Fruit fly (Drosophila melanogaster): Measurements from ENCODE around the gene sds22.

Gene sds22

dm6 chr3R:17402434-17402833, 11.0 kb downstream of the sds22 start, which contains the start of gene Sur-8 (continued):
- no peak for TF ChIP-seq hth (optimal IDR thresholded peaks at IDR 0.05)
- TF ChIP-seq eyg (GFP tag; optimal IDR thresholded peaks at IDR 0.05): no peak
- peak; percentile 69 for TF ChIP-seq CG7839 (tag; optimal IDR thresholded peaks at IDR 0.05)
- 0 out of 3 replicates have a peak, but pooled peaks have one; percentile 58 for TF ChIP-seq so (GFP tag; IDR thresholded peaks at IDR 0.05)
- TF ChIP-seq CG7372 (GFP tag; IDR thresholded peaks at IDR 0.05): peak; percentile 98
- TF ChIP-seq unc-4 (GFP tag; IDR thresholded peaks at IDR 0.05; ENCODE audit: partially characterized antibody): 0 out of 2 replicates have a peak, but pooled peaks have one; percentile 20
- peak; percentile 17 for TF ChIP-seq tio (GFP tag; optimal IDR thresholded peaks at IDR 0.05)
- peak; percentile 23 for TF ChIP-seq tap (tag; optimal IDR thresholded peaks at IDR 0.05)
- TF ChIP-seq Nf-YB (GFP tag; optimal IDR thresholded peaks at IDR 0.05): no peak
- TF ChIP-seq ken (GFP tag; IDR thresholded peaks at IDR 0.05): peak; percentile 83
- TF ChIP-seq D19B (GFP tag; optimal IDR thresholded peaks at IDR 0.05): no peak
- TF ChIP-seq dpn (GFP tag; optimal IDR thresholded peaks at IDR 0.05): peak; percentile 72 to 77
- TF ChIP-seq zen (tag; optimal IDR thresholded peaks at IDR 0.05): peak; percentile 53
- no peak for TF ChIP-seq gcm2 (GFP tag; optimal IDR thresholded peaks at IDR 0.05)
- peak; percentile 53; the same call in 1 of the 2 replicates for TF ChIP-seq CG42726 (GFP tag; IDR thresholded peaks at IDR 0.05; ENCODE audit: partially characterized antibody)
- no peak for TF ChIP-seq CG2199 (GFP tag; IDR thresholded peaks at IDR 0.05)
- TF ChIP-seq Nf-YA (GFP tag; IDR thresholded peaks at IDR 0.05): no peak
- peak; percentile 55; the same call in 1 of the 2 replicates for TF ChIP-seq MBD-R2 (GFP tag; IDR thresholded peaks at IDR 0.05)
- no peak for TF ChIP-seq ara (GFP tag; IDR thresholded peaks at IDR 0.05)
- 0 out of 2 replicates have a peak, but pooled peaks have one; percentile 27 for TF ChIP-seq GATAe (GFP tag; conservative IDR thresholded peaks at IDR 0.05)
- TF ChIP-seq emc (GFP tag; optimal IDR thresholded peaks at IDR 0.05): no peak
- TF ChIP-seq Opbp (GFP tag; IDR thresholded peaks at IDR 0.05; ENCODE audit: partially characterized antibody): peak; percentile 50; the same call in 2 of the 3 replicates
- no peak for TF ChIP-seq CG16813 (GFP tag; IDR thresholded peaks at IDR 0.05; ENCODE audit: partially characterized antibody)
- no peak for TF ChIP-seq Hmx (GFP tag; optimal IDR thresholded peaks at IDR 0.05)
- peak; percentile 39 for TF ChIP-seq CG34376 (GFP tag; optimal IDR thresholded peaks at IDR 0.05)
- no peak for TF ChIP-seq cad (GFP tag; optimal IDR thresholded peaks at IDR 0.05)
- TF ChIP-seq sc (optimal IDR thresholded peaks at IDR 0.05): no peak
- no peak for TF ChIP-seq sc (GFP tag; optimal IDR thresholded peaks at IDR 0.05)
- no peak for TF ChIP-seq Drgx (GFP tag; IDR thresholded peaks at IDR 0.05)
- TF ChIP-seq CG5180 (GFP tag; optimal IDR thresholded peaks at IDR 0.05): no peak
- TF ChIP-seq br (optimal IDR thresholded peaks at IDR 0.05): no peak
- TF ChIP-seq CG32532 (GFP tag; IDR thresholded peaks at IDR 0.05): peak; percentile 95
- TF ChIP-seq amos (GFP tag; IDR thresholded peaks at IDR 0.05; ENCODE audit: partially characterized antibody): no peak; the same call in 1 of the 2 replicates
- TF ChIP-seq Pdp1 (GFP tag; optimal IDR thresholded peaks at IDR 0.05): peak; percentile 54 to 69
- peak; percentile 5 for TF ChIP-seq crc (GFP tag; optimal IDR thresholded peaks at IDR 0.05)
- TF ChIP-seq zfh1 (GFP tag; IDR thresholded peaks at IDR 0.05): peak; percentile 86
- TF ChIP-seq BEAF-32 (GFP tag; optimal IDR thresholded peaks at IDR 0.05): peak; percentile 4
- peak; percentile 58 for TF ChIP-seq CG9817 (tag; optimal IDR thresholded peaks at IDR 0.05)
- no peak for TF ChIP-seq salm (tag; optimal IDR thresholded peaks at IDR 0.05)
- TF ChIP-seq NFAT (GFP tag; IDR thresholded peaks at IDR 0.05): peak; percentile 91
- TF ChIP-seq Fer1 (GFP tag; optimal IDR thresholded peaks at IDR 0.05): no peak
- TF ChIP-seq bigmax (GFP tag; optimal IDR thresholded peaks at IDR 0.05): no peak
- peak; percentile 20; the same call in 1 of the 2 replicates for TF ChIP-seq CG31441 (GFP tag; IDR thresholded peaks at IDR 0.05)
- TF ChIP-seq pros (GFP tag; optimal IDR thresholded peaks at IDR 0.05): no peak
- peak; percentile 70 for TF ChIP-seq bab2 (GFP tag; optimal IDR thresholded peaks at IDR 0.05)
- peak; percentile 62 for TF ChIP-seq H2.0 (GFP tag; IDR thresholded peaks at IDR 0.05)
- TF ChIP-seq CG15479 (GFP tag; optimal IDR thresholded peaks at IDR 0.05): no peak
- TF ChIP-seq fru (optimal IDR thresholded peaks at IDR 0.05): no peak
- peak; percentile 63 for TF ChIP-seq shn (GFP tag; optimal IDR thresholded peaks at IDR 0.05)
- peak; percentile 40 for TF ChIP-seq CG30431 (GFP tag; optimal IDR thresholded peaks at IDR 0.05)
- TF ChIP-seq CG8478 (optimal IDR thresholded peaks at IDR 0.05): no peak
- no peak for TF ChIP-seq tll (GFP tag; optimal IDR thresholded peaks at IDR 0.05)

Measured in whole organism, embryonic.